Worm (Caenorhabditis elegans) whole organism, L1 larva: ENCODE data around the gene F14F3.5.

ENCODE experiments used
- C04F5.9 ChIP-seq: sonication (generic microtip); optimal IDR thresholded peaks from 2 replicates; lab custom pipeline; 2016; ENCODE audit warnings: missing genetic modification characterization, missing compliant biosample characterization
- C34B4.2 ChIP-seq: sonication (generic microtip); optimal IDR thresholded peaks from 2 replicates; lab custom pipeline; 2017; ENCODE audit warnings: mild to moderate bottlenecking, missing genetic modification characterization, missing compliant biosample characterization
- F16B12.6 ChIP-seq: fragments of 150-350 bp; optimal IDR thresholded peaks from 2 replicates; lab custom pipeline; 2014; ENCODE audit warnings: missing biosample characterization, missing genetic modification characterization
- Y116A8C.19 ChIP-seq: sonication (generic microtip); optimal IDR thresholded peaks from 2 replicates; lab custom pipeline; 2016; ENCODE audit warnings: missing compliant biosample characterization, missing genetic modification characterization, borderline replicate concordance
- aly-2 ChIP-seq: fragments of 150-350 bp; optimal IDR thresholded peaks from 2 replicates; lab custom pipeline; 2014; ENCODE audit warnings: missing biosample characterization, missing genetic modification characterization
- blmp-1 ChIP-seq: fragments of 150-350 bp; optimal IDR thresholded peaks from 2 replicates; lab custom pipeline; 2014; ENCODE audit warnings: missing biosample characterization, missing genetic modification characterization
- ceh-63 ChIP-seq: fragments of 200-800 bp; sonication (Bioruptor generic); optimal IDR thresholded peaks from 2 replicates; lab custom pipeline; 2018; ENCODE audit warnings: mild to moderate bottlenecking, missing genetic modification characterization, missing compliant biosample characterization
- ceh-82 ChIP-seq, 3 experiments: fragments of 150-350 bp in 1 of 3; sonication (generic microtip) in 2 of 3; optimal IDR thresholded peaks; 2 replicates each; lab custom pipeline; 2014 to 2017; ENCODE audit warnings: missing biosample characterization in 3 of 3, missing genetic modification characterization in 3 of 3
- ceh-88 ChIP-seq: fragments of 200-800 bp; sonication (Bioruptor generic); IDR thresholded peaks from 2 replicates; pipeline ENCODE4 v1.3.6; 2022; ENCODE audit warnings: missing genetic modification characterization, missing compliant biosample characterization
- ceh-90 ChIP-seq: sonication (generic microtip); optimal IDR thresholded peaks from 2 replicates; lab custom pipeline; 2016; ENCODE audit warnings: missing genetic modification characterization, missing compliant biosample characterization
- ces-1 ChIP-seq: fragments of 150-350 bp; optimal IDR thresholded peaks from 2 replicates; lab custom pipeline; 2014; ENCODE audit warnings: missing biosample characterization, missing genetic modification reagents, missing genetic modification characterization
- dsc-1 ChIP-seq: sonication (generic microtip); optimal IDR thresholded peaks from 2 replicates; lab custom pipeline; 2016; ENCODE audit warnings: mild to moderate bottlenecking, missing genetic modification characterization, missing compliant biosample characterization
- egl-13 ChIP-seq: sonication (generic microtip); optimal IDR thresholded peaks from 2 replicates; lab custom pipeline; 2016; ENCODE audit warnings: missing genotype, missing genetic modification reagents, missing genetic modification characterization, missing compliant biosample characterization
- egl-27 ChIP-seq, 2 experiments: fragments of 150-350 bp in 1 of 2; sonication (generic microtip); optimal IDR thresholded peaks; 3 replicates each; lab custom pipeline; 2017 to 2018; ENCODE audit warnings: missing biosample characterization in 2 of 2, missing genetic modification characterization in 2 of 2, missing genetic modification reagents in 2 of 2
- fkh-10 ChIP-seq: sonication (generic microtip); optimal IDR thresholded peaks from 2 replicates; lab custom pipeline; 2017; ENCODE audit warnings: missing biosample characterization, missing genetic modification reagents, missing genetic modification characterization
- fkh-4 ChIP-seq: sonication (generic microtip); optimal IDR thresholded peaks from 2 replicates; lab custom pipeline; 2016; ENCODE audit warnings: missing compliant biosample characterization, missing genetic modification characterization, borderline replicate concordance
- fkh-8 ChIP-seq: sonication (generic microtip); optimal IDR thresholded peaks from 2 replicates; lab custom pipeline; 2016; ENCODE audit warnings: mild to moderate bottlenecking, missing genetic modification characterization, missing compliant biosample characterization
- grh-1 ChIP-seq: fragments of 200-800 bp; sonication (Bioruptor generic); IDR thresholded peaks from 2 replicates; pipeline ENCODE4 v1.3.6; 2022; ENCODE audit warnings: missing genetic modification reagents, missing genetic modification characterization, missing compliant biosample characterization
- hlh-17 ChIP-seq: fragments of 200-800 bp; sonication (Bioruptor generic); optimal IDR thresholded peaks from 2 replicates; lab custom pipeline; 2018; ENCODE audit warnings: missing genetic modification characterization, mild to moderate bottlenecking, missing compliant biosample characterization, moderate library complexity, borderline replicate concordance
- hpl-2 ChIP-seq: fragments of 150-350 bp; optimal IDR thresholded peaks from 2 replicates; lab custom pipeline; 2014; ENCODE audit warnings: missing biosample characterization, missing genetic modification reagents, missing genetic modification characterization
- isw-1 ChIP-seq: fragments of 200-800 bp; sonication (Bioruptor generic); IDR thresholded peaks from 2 replicates; pipeline ENCODE4 v1.3.6; 2022; ENCODE audit warnings: missing genetic modification characterization, missing compliant biosample characterization
- jun-1 ChIP-seq: fragments of 150-350 bp; optimal IDR thresholded peaks from 2 replicates; lab custom pipeline; 2014; ENCODE audit warnings: missing biosample characterization, missing genetic modification reagents, missing genetic modification characterization
- lin-13 ChIP-seq: fragments of 150-350 bp; optimal IDR thresholded peaks from 2 replicates; lab custom pipeline; 2014; ENCODE audit warnings: missing biosample characterization, missing genetic modification reagents, missing genetic modification characterization
- lin-14 ChIP-seq: fragments of 200-800 bp; sonication (Bioruptor generic); optimal IDR thresholded peaks from 2 replicates; lab custom pipeline; 2018; ENCODE audit warnings: mild to moderate bottlenecking, missing genetic modification characterization, moderate library complexity, missing compliant biosample characterization
- lin-35 ChIP-seq, 2 experiments: fragments of 150-350 bp; optimal IDR thresholded peaks; 2 replicates each; lab custom pipeline; 2014; ENCODE audit warnings: missing biosample characterization in 2 of 2, missing genetic modification characterization in 2 of 2, missing genetic modification reagents in 2 of 2
- lin-39 ChIP-seq: fragments of 150-350 bp; optimal IDR thresholded peaks from 2 replicates; lab custom pipeline; 2014; ENCODE audit warnings: missing biosample characterization, missing genetic modification reagents, missing genetic modification characterization
- mab-9 ChIP-seq: fragments of 200-800 bp; sonication (Bioruptor generic); IDR thresholded peaks from 2 replicates; pipeline ENCODE4 v1.3.6; 2022; ENCODE audit warnings: missing genetic modification reagents, missing genetic modification characterization, missing compliant biosample characterization
- mef-2 ChIP-seq: fragments of 150-350 bp; optimal IDR thresholded peaks from 2 replicates; lab custom pipeline; 2014; ENCODE audit warnings: missing biosample characterization, missing genetic modification characterization
- mep-1 ChIP-seq: fragments of 150-350 bp; optimal IDR thresholded peaks from 2 replicates; lab custom pipeline; 2014; ENCODE audit warnings: missing biosample characterization, missing genetic modification characterization
- nhr-11 ChIP-seq: fragments of 150-350 bp; optimal IDR thresholded peaks from 2 replicates; lab custom pipeline; 2014; ENCODE audit warnings: missing biosample characterization, missing genetic modification characterization
- nhr-12 ChIP-seq: sonication (generic microtip); optimal IDR thresholded peaks from 2 replicates; lab custom pipeline; 2017; ENCODE audit warnings: missing biosample characterization, missing genetic modification characterization
- nhr-237 ChIP-seq: fragments of 150-350 bp; optimal IDR thresholded peaks from 2 replicates; lab custom pipeline; 2014; ENCODE audit warnings: missing biosample characterization, missing genetic modification characterization
- nhr-77 ChIP-seq: fragments of 150-350 bp; optimal IDR thresholded peaks from 2 replicates; lab custom pipeline; 2014; ENCODE audit warnings: missing biosample characterization, missing genetic modification characterization
- nhr-85 ChIP-seq: sonication (generic microtip); peaks from one replicate; lab custom pipeline; 2016; ENCODE audit warnings: missing genetic modification characterization, inconsistent platforms, missing compliant biosample characterization
- nhr-90 ChIP-seq: sonication (generic microtip); optimal IDR thresholded peaks from 2 replicates; lab custom pipeline; 2016; ENCODE audit warnings: mild to moderate bottlenecking, missing genetic modification characterization, missing compliant biosample characterization; ENCODE audit not compliant: poor library complexity
- pqm-1 ChIP-seq: sonication (generic microtip); optimal IDR thresholded peaks from 3 replicates; lab custom pipeline; 2017; ENCODE audit warnings: missing biosample characterization, missing genetic modification characterization
- rnt-1 ChIP-seq: sonication (generic microtip); optimal IDR thresholded peaks from 2 replicates; lab custom pipeline; 2016; ENCODE audit warnings: mild to moderate bottlenecking, missing genetic modification characterization, moderate library complexity, missing compliant biosample characterization
- skn-1 ChIP-seq: fragments of 150-350 bp; optimal IDR thresholded peaks from 2 replicates; lab custom pipeline; 2014; ENCODE audit warnings: missing biosample characterization, missing genetic modification characterization
- snpc-4 ChIP-seq: fragments of 150-350 bp; optimal IDR thresholded peaks from 2 replicates; lab custom pipeline; 2014; ENCODE audit warnings: missing biosample characterization, missing genetic modification characterization
- sup-37 ChIP-seq: fragments of 200-800 bp; sonication (Bioruptor generic); optimal IDR thresholded peaks from 2 replicates; lab custom pipeline; 2018; ENCODE audit warnings: mild to moderate bottlenecking, missing genetic modification characterization, missing compliant biosample characterization
- tbx-2 ChIP-seq: sonication (generic microtip); optimal IDR thresholded peaks from 2 replicates; lab custom pipeline; 2016; ENCODE audit warnings: missing genetic modification characterization, missing compliant biosample characterization
- tlp-1 ChIP-seq: fragments of 150-350 bp; optimal IDR thresholded peaks from 2 replicates; lab custom pipeline; 2014; ENCODE audit warnings: missing biosample characterization, missing genetic modification characterization
- unc-130 ChIP-seq: fragments of 150-350 bp; optimal IDR thresholded peaks from 2 replicates; lab custom pipeline; 2017; ENCODE audit warnings: missing biosample characterization, missing genetic modification characterization, inconsistent platforms
- unc-62 ChIP-seq: fragments of 150-350 bp; optimal IDR thresholded peaks from 2 replicates; lab custom pipeline; 2014; ENCODE audit warnings: missing biosample characterization, missing genetic modification reagents, missing genetic modification characterization
- unc-86 ChIP-seq: sonication (generic microtip); optimal IDR thresholded peaks from 2 replicates; lab custom pipeline; 2016; ENCODE audit warnings: missing genetic modification characterization, missing compliant biosample characterization
- unc-98 ChIP-seq: fragments of 200-800 bp; sonication (Bioruptor generic); IDR thresholded peaks from 2 replicates; pipeline ENCODE4 v1.3.6; 2022; ENCODE audit warnings: missing genetic modification characterization, missing compliant biosample characterization
- xbp-1 ChIP-seq: sonication (generic microtip); optimal IDR thresholded peaks from 2 replicates; lab custom pipeline; 2016; ENCODE audit warnings: missing genetic modification characterization, missing compliant biosample characterization
- zag-1 ChIP-seq: fragments of 150-350 bp; optimal IDR thresholded peaks from 2 replicates; lab custom pipeline; 2014; ENCODE audit warnings: missing biosample characterization, missing genetic modification characterization
- zip-4 ChIP-seq: fragments of 200-800 bp; sonication (Bioruptor generic); optimal IDR thresholded peaks from 2 replicates; lab custom pipeline; 2018; ENCODE audit warnings: mild to moderate bottlenecking, missing genetic modification characterization, moderate library complexity, missing compliant biosample characterization
- ztf-11 ChIP-seq, 2 experiments: sonication (generic microtip); optimal IDR thresholded peaks; 2 replicates each; lab custom pipeline; 2016 to 2017; ENCODE audit warnings: missing genetic modification characterization in 2 of 2, missing biosample characterization in 1 of 2, missing compliant biosample characterization in 1 of 2
- ztf-4 ChIP-seq: fragments of 150-350 bp; optimal IDR thresholded peaks from 2 replicates; lab custom pipeline; 2014; ENCODE audit warnings: missing biosample characterization, missing genetic modification characterization

Gene F14F3.5

DNA sequence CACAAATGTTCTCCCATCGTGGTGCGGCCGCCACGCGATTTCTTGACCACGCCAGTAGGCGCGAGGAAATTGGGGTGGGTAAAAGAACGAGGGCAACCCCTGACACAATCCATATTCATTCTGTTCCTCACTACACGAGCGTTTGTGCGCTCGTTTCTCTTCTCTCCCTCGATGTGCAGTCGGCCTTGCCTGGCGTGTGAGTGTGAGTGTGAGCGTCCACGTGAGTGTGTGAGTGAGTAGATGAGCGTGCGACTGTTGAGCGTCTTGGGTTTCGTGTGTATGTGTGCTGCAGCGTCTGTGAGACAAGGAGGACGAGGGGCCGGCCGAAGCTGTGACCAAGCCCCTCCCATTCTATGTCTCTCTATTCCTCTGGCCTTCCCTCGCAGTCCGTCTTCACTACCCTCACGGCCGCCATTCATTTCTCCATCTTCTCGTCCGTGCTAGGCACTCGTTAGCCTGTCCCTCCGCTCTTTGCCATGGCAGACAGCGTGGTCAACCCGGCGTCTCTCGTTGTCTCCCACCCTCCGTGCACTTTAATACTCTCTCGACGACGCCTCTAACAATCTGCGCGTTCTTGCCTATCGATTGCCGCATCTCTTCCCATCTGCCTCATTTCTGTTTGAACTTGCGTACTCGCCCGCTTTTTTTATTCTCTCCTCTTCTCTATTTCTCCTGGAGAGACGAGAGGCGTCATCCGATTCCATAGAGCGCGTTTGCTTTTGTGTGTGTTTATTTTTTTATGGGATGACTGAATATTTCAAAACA, 39.5 kb upstream of the F14F3.5 start (continued):
- TF ChIP-seq aly-2 (tag; lab: Kevin White, UChicago) = peak; percentile 21
- peak; percentile 93 for TF ChIP-seq xbp-1 (tag; lab: Kevin White, UChicago)
- TF ChIP-seq fkh-8 (tag; lab: Kevin White, UChicago) = peak; percentile 91
- no peak for TF ChIP-seq ces-1 (GFP tag; lab: Kevin White, UChicago)
- peak; percentile 91 for TF ChIP-seq nhr-90 (tag; lab: Kevin White, UChicago)
- TF ChIP-seq fkh-10 (GFP tag; lab: Kevin White, UChicago) = peak; percentile 77
- peak; percentile 99 for TF ChIP-seq lin-14 (GFP tag; lab: Kevin White, UChicago)
- TF ChIP-seq C34B4.2 (tag; lab: Kevin White, UChicago) = no peak
- TF ChIP-seq unc-98 = no peak
- peak; percentile 83 for TF ChIP-seq mef-2
- peak; percentile 87 for TF ChIP-seq nhr-11 (tag; lab: Kevin White, UChicago)
- peak; percentile 86 for TF ChIP-seq ztf-4 (tag; lab: Kevin White, UChicago)
- peak; percentile 98 for TF ChIP-seq tbx-2
- TF ChIP-seq ceh-82 (tag; optimal IDR thresholded peaks at IDR 0.05; lab: Kevin White, UChicago) = peak; percentile 79 to 92 (median 84)
- TF ChIP-seq nhr-77 = peak; percentile 88
- no peak for TF ChIP-seq tlp-1 (tag; lab: Kevin White, UChicago)
- peak; percentile 77 for TF ChIP-seq zag-1 (tag; lab: Kevin White, UChicago)
- peak; percentile 55 to 86 for TF ChIP-seq lin-35 (GFP tag; optimal IDR thresholded peaks at IDR 0.05; lab: Kevin White, UChicago)
- no peak for TF ChIP-seq nhr-12 (tag; lab: Kevin White, UChicago)
- peak; percentile 80 for TF ChIP-seq zip-4 (GFP tag; lab: Kevin White, UChicago)
- TF ChIP-seq nhr-237 (tag; lab: Kevin White, UChicago) = peak; percentile 84
- TF ChIP-seq nhr-85 = peak; percentile 99
- TF ChIP-seq unc-130 = peak; percentile 45
- peak; percentile 83; the same call in 1 of the 2 replicates for TF ChIP-seq ceh-88 (GFP tag; lab: Robert Waterston, UW)
- TF ChIP-seq jun-1 (tag; lab: Kevin White, UChicago) = peak; percentile 94
- peak; percentile 46 to 81 for TF ChIP-seq egl-27 (tag; optimal IDR thresholded peaks at IDR 0.05; lab: Kevin White, UChicago)
- peak; percentile 93 for TF ChIP-seq skn-1 (tag; lab: Kevin White, UChicago)
- TF ChIP-seq grh-1 (GFP tag; lab: Robert Waterston, UW) = peak; percentile 78
- no peak for TF ChIP-seq hlh-17
- TF ChIP-seq ceh-63 (GFP tag; lab: Kevin White, UChicago) = peak; percentile 81
- no peak for TF ChIP-seq sup-37 (GFP tag; lab: Kevin White, UChicago)
- peak; percentile 85 for TF ChIP-seq mab-9
- TF ChIP-seq unc-62 (GFP tag; lab: Kevin White, UChicago) = no peak
- TF ChIP-seq egl-13 = peak; percentile 96
- TF ChIP-seq F16B12.6 (tag; lab: Kevin White, UChicago) = peak; percentile 61
- TF ChIP-seq isw-1 = peak; percentile 79
- TF ChIP-seq ceh-90 = peak; percentile 44
- TF ChIP-seq mep-1 (tag; lab: Kevin White, UChicago) = peak; percentile 96
- peak; percentile 43 for TF ChIP-seq C04F5.9 (tag; lab: Kevin White, UChicago)
- peak; percentile 88 for TF ChIP-seq rnt-1 (tag; lab: Kevin White, UChicago)
- peak; percentile 43 for TF ChIP-seq lin-39 (tag; lab: Kevin White, UChicago)
- peak; percentile 61 for TF ChIP-seq fkh-4 (tag; lab: Kevin White, UChicago)
- no peak for TF ChIP-seq pqm-1 (tag; lab: Kevin White, UChicago)
- no peak for TF ChIP-seq Y116A8C.19 (tag; lab: Kevin White, UChicago)
- TF ChIP-seq unc-86 (tag; lab: Kevin White, UChicago) = peak; percentile 97
- TF ChIP-seq ztf-11 (tag; optimal IDR thresholded peaks at IDR 0.05; lab: Kevin White, UChicago) = peak in 1 of 2 experiments; percentile 92
- peak; percentile 74 for TF ChIP-seq lin-13 (GFP tag; lab: Kevin White, UChicago)
- TF ChIP-seq dsc-1 (tag; lab: Kevin White, UChicago) = peak; percentile 94
- peak; percentile 87 for TF ChIP-seq blmp-1
- peak; percentile 37 for TF ChIP-seq hpl-2 (GFP tag; lab: Kevin White, UChicago)
- peak; percentile 61 for TF ChIP-seq snpc-4 (tag; lab: Kevin White, UChicago)
- TF ChIP-seq, all 84 proteins: peak for 65
